Fruit fly (Drosophila melanogaster): ENCODE results near the gene Nxf3.

dm6 chr3L:14001658-14002523 lies 36.9 kb downstream of the Nxf3 start, which contains the start of the genes Nprl3 and upSET:
- TF ChIP-seq CG14655 (GFP tag; optimal IDR thresholded peaks at IDR 0.05) (no peak), Pif1A (GFP tag; optimal IDR thresholded peaks at IDR 0.05) (no peak), CG32121 (GFP tag; IDR thresholded peaks at IDR 0.05) (no peak), CG13204 (GFP tag; optimal IDR thresholded peaks at IDR 0.05) (no peak), Ets98B (GFP tag; IDR thresholded peaks at IDR 0.05) (no peak), rn (GFP tag; IDR thresholded peaks at IDR 0.05) (no peak), CG10348 (GFP tag; IDR thresholded peaks at IDR 0.05) (no peak), EcR (GFP tag; optimal IDR thresholded peaks at IDR 0.05) (no peak), Pif1B (GFP tag; optimal IDR thresholded peaks at IDR 0.05) (no peak), Snoo (tag; optimal IDR thresholded peaks at IDR 0.05) (no peak), D1 (tag; optimal IDR thresholded peaks at IDR 0.05) (no peak), CG12605 (GFP tag; IDR thresholded peaks at IDR 0.05) (no peak)

Measured in whole organism, pupa.